Fruit fly (Drosophila melanogaster) whole organism, embryonic: ENCODE data around the gene TRAM.

Source experiments
- Atf-2 ChIP-seq: fragments of 200-800 bp; sonication (Bioruptor generic); optimal IDR thresholded peaks from 2 replicates; lab custom pipeline; 2016; ENCODE audit warnings: missing biosample characterization, missing genetic modification characterization
- Awh ChIP-seq: fragments of 200-800 bp; sonication (Bioruptor generic); IDR thresholded peaks from 2 replicates; pipeline ENCODE4, ENCODE4 v1.3.6; 2022; ENCODE audit warnings: missing biosample characterization, missing genetic modification characterization
- BEAF-32 ChIP-seq: fragments of 200-800 bp; sonication (Bioruptor generic); optimal IDR thresholded peaks from 3 replicates; lab custom pipeline; 2017; ENCODE audit warnings: missing biosample characterization, missing genetic modification characterization, mild to moderate bottlenecking, moderate library complexity, missing genetic modification reagents
- CG10431 ChIP-seq: fragments of 200-800 bp; sonication (Bioruptor generic); optimal IDR thresholded peaks from 3 replicates; lab custom pipeline; 2018; ENCODE audit warnings: missing biosample characterization, mild to moderate bottlenecking, missing genetic modification characterization
- CG11085 ChIP-seq: fragments of 200-800 bp; sonication (Bioruptor generic); IDR thresholded peaks from 2 replicates; pipeline ENCODE4 v1.3.6; 2022; ENCODE audit warnings: missing biosample characterization, missing genetic modification characterization
- CG15696 ChIP-seq: fragments of 200-800 bp; sonication (Bioruptor generic); optimal IDR thresholded peaks from 2 replicates; lab custom pipeline; 2019; ENCODE audit warnings: missing biosample characterization, mild to moderate bottlenecking, missing genetic modification characterization, moderate library complexity
- CG17385 ChIP-seq: fragments of 200-800 bp; sonication (Bioruptor generic); optimal IDR thresholded peaks from 3 replicates; lab custom pipeline; 2018; ENCODE audit warnings: missing biosample characterization, mild to moderate bottlenecking, missing genetic modification characterization
- CG2120 ChIP-seq: fragments of 200-800 bp; sonication (Bioruptor generic); optimal IDR thresholded peaks from 3 replicates; lab custom pipeline; 2016; ENCODE audit warnings: missing biosample characterization, missing genetic modification characterization
- CG33557 ChIP-seq: fragments of 200-800 bp; sonication (Bioruptor generic); optimal IDR thresholded peaks from 2 replicates; lab custom pipeline; 2019; ENCODE audit warnings: missing biosample characterization, mild to moderate bottlenecking, missing genetic modification characterization, moderate library complexity
- CG3726 ChIP-seq: fragments of 200-800 bp; sonication (Bioruptor generic); IDR thresholded peaks from 3 replicates; pipeline ENCODE4, ENCODE4 v1.3.6; 2022; ENCODE audit warnings: missing biosample characterization, missing genetic modification characterization
- CG4282 ChIP-seq: fragments of 200-800 bp; sonication (Bioruptor generic); optimal IDR thresholded peaks from 2 replicates; lab custom pipeline; 2016; ENCODE audit warnings: missing biosample characterization, missing genetic modification characterization
- CG6654 ChIP-seq: fragments of 200-800 bp; sonication (Bioruptor generic); optimal IDR thresholded peaks from 2 replicates; lab custom pipeline; 2017; ENCODE audit warnings: missing biosample characterization, mild to moderate bottlenecking, missing genetic modification characterization
- CG7987 ChIP-seq: fragments of 200-800 bp; sonication (Bioruptor generic); optimal IDR thresholded peaks from 2 replicates; lab custom pipeline; 2018; ENCODE audit warnings: missing biosample characterization, mild to moderate bottlenecking, missing genetic modification characterization, moderate library complexity
- CG8089 ChIP-seq: fragments of 200-800 bp; sonication (Bioruptor generic); optimal IDR thresholded peaks from 3 replicates; lab custom pipeline; 2016; ENCODE audit warnings: missing biosample characterization, missing genetic modification characterization
- CoRest ChIP-seq: fragments of 200-800 bp; sonication (Bioruptor generic); optimal IDR thresholded peaks from 3 replicates; lab custom pipeline; 2018; ENCODE audit warnings: missing biosample characterization, mild to moderate bottlenecking, missing genetic modification characterization, moderate library complexity
- D19B ChIP-seq: fragments of 200-800 bp; sonication (Bioruptor generic); optimal IDR thresholded peaks from 2 replicates; lab custom pipeline; 2017; ENCODE audit warnings: missing biosample characterization, mild to moderate bottlenecking, missing genetic modification characterization
- Dll ChIP-seq: fragments of 200-800 bp; sonication (Bioruptor generic); IDR thresholded peaks from 4 replicates; pipeline ENCODE4 v1.3.6; 2022; ENCODE audit warnings: missing biosample characterization, missing genetic modification characterization; ENCODE audit not compliant: partially characterized antibody
- Dref ChIP-seq: fragments of 200-800 bp; sonication (Bioruptor generic); IDR thresholded peaks from 2 replicates; pipeline ENCODE4 v1.3.6; 2022; ENCODE audit warnings: missing biosample characterization, missing genetic modification characterization
- E2f1 ChIP-seq: fragments of 200-800 bp; sonication (Bioruptor generic); IDR thresholded peaks from 2 replicates; pipeline ENCODE4 v1.3.6; 2022; ENCODE audit warnings: missing biosample characterization, missing genetic modification characterization
- E2f2 ChIP-seq: fragments of 200-800 bp; sonication (Bioruptor generic); IDR thresholded peaks from 2 replicates; pipeline ENCODE4 v1.3.6; 2022; ENCODE audit warnings: missing biosample characterization, missing genetic modification characterization
- HLH4C ChIP-seq: fragments of 200-800 bp; sonication (Bioruptor generic); IDR thresholded peaks from 3 replicates; pipeline ENCODE4 v1.3.6; 2022; ENCODE audit warnings: missing biosample characterization, missing genetic modification characterization; ENCODE audit not compliant: partially characterized antibody
- HmgZ ChIP-seq: fragments of 200-800 bp; sonication (Bioruptor generic); optimal IDR thresholded peaks from 2 replicates; lab custom pipeline; 2018; ENCODE audit warnings: missing biosample characterization, mild to moderate bottlenecking, missing genetic modification characterization
- Hr3 ChIP-seq: fragments of 200-800 bp; sonication (Bioruptor generic); optimal IDR thresholded peaks from 3 replicates; lab custom pipeline; 2016; ENCODE audit warnings: missing biosample characterization, missing genetic modification characterization
- Lhr ChIP-seq: fragments of 200-800 bp; sonication (Bioruptor generic); optimal IDR thresholded peaks from 3 replicates; lab custom pipeline; 2017; ENCODE audit warnings: mild to moderate bottlenecking, missing biosample characterization, missing genetic modification reagents, missing genetic modification characterization
- Max ChIP-seq: fragments of 200-800 bp; sonication (Bioruptor generic); optimal IDR thresholded peaks from 2 replicates; lab custom pipeline; 2016; ENCODE audit warnings: missing biosample characterization, mild to moderate bottlenecking, missing genetic modification characterization
- NK7.1 ChIP-seq: fragments of 200-800 bp; sonication (Bioruptor generic); optimal IDR thresholded peaks from 3 replicates; lab custom pipeline; 2016; ENCODE audit warnings: missing biosample characterization, missing genetic modification characterization
- Oli ChIP-seq: fragments of 200-800 bp; sonication (Bioruptor generic); optimal IDR thresholded peaks from 2 replicates; lab custom pipeline; 2018; ENCODE audit warnings: missing biosample characterization, mild to moderate bottlenecking, missing genetic modification characterization, moderate library complexity
- Six4 ChIP-seq: fragments of 200-800 bp; sonication (Bioruptor generic); optimal IDR thresholded peaks from 2 replicates; lab custom pipeline; 2016; ENCODE audit warnings: missing biosample characterization, missing genetic modification characterization
- Vsx1 ChIP-seq: fragments of 200-800 bp; sonication (Bioruptor generic); optimal IDR thresholded peaks from 2 replicates; lab custom pipeline; 2017; ENCODE audit warnings: missing biosample characterization, mild to moderate bottlenecking, missing genetic modification characterization, missing genetic modification reagents
- ase ChIP-seq: fragments of 200-800 bp; sonication (Bioruptor generic); IDR thresholded peaks from 3 replicates; pipeline ENCODE4 v1.3.6; 2022; ENCODE audit warnings: missing biosample characterization, missing genetic modification characterization
- bbx ChIP-seq: fragments of 200-800 bp; sonication (Bioruptor generic); IDR thresholded peaks from 2 replicates; pipeline ENCODE4 v1.3.6; 2022; ENCODE audit warnings: missing biosample characterization, missing genetic modification characterization; ENCODE audit not compliant: partially characterized antibody
- bsh ChIP-seq, 2 experiments: fragments of 200-800 bp; sonication (Bioruptor generic); optimal IDR thresholded peaks; 2 replicates each; lab custom pipeline; 2017 to 2018; ENCODE audit warnings: mild to moderate bottlenecking in 2 of 2, missing biosample characterization in 2 of 2, missing genetic modification characterization in 2 of 2, moderate library complexity in 1 of 2
- chif ChIP-seq, 2 experiments: fragments of 200-800 bp; sonication (Bioruptor generic); optimal IDR thresholded peaks; 3 replicates each; lab custom pipeline; 2016; ENCODE audit warnings: missing biosample characterization in 2 of 2, missing genetic modification characterization in 2 of 2
- emc ChIP-seq: fragments of 200-800 bp; sonication (Bioruptor generic); optimal IDR thresholded peaks from 2 replicates; lab custom pipeline; 2016; ENCODE audit warnings: missing biosample characterization, missing genetic modification characterization
- hbn ChIP-seq: fragments of 200-800 bp; sonication (Bioruptor generic); IDR thresholded peaks from 2 replicates; pipeline ENCODE4 v1.3.6; 2022; ENCODE audit warnings: missing biosample characterization, missing genetic modification characterization; ENCODE audit not compliant: partially characterized antibody
- jumu ChIP-seq: fragments of 200-800 bp; sonication (Bioruptor generic); optimal IDR thresholded peaks from 3 replicates; lab custom pipeline; 2016; ENCODE audit warnings: missing biosample characterization, missing genetic modification characterization
- odd ChIP-seq: fragments of 200-800 bp; sonication (Bioruptor generic); optimal IDR thresholded peaks from 2 replicates; lab custom pipeline; 2017; ENCODE audit warnings: missing biosample characterization, mild to moderate bottlenecking, missing genetic modification characterization
- onecut ChIP-seq: fragments of 200-800 bp; sonication (Bioruptor generic); IDR thresholded peaks from 2 replicates; pipeline ENCODE4 v1.3.6; 2022; ENCODE audit warnings: missing biosample characterization, missing genetic modification characterization
- pum ChIP-seq: fragments of 200-800 bp; sonication (Bioruptor generic); optimal IDR thresholded peaks from 2 replicates; lab custom pipeline; 2016; ENCODE audit warnings: missing biosample characterization, missing genetic modification characterization
- pzg ChIP-seq: fragments of 200-800 bp; sonication (Bioruptor generic); optimal IDR thresholded peaks from 3 replicates; lab custom pipeline; 2018; ENCODE audit warnings: missing biosample characterization, mild to moderate bottlenecking, missing genetic modification characterization, moderate library complexity
- run ChIP-seq: fragments of 200-800 bp; sonication (Bioruptor generic); optimal IDR thresholded peaks from 3 replicates; lab custom pipeline; 2018; ENCODE audit warnings: missing biosample characterization, mild to moderate bottlenecking, missing genetic modification characterization
- scrt ChIP-seq: fragments of 200-800 bp; sonication (Bioruptor generic); optimal IDR thresholded peaks from 2 replicates; lab custom pipeline; 2018; ENCODE audit warnings: missing biosample characterization, mild to moderate bottlenecking, missing genetic modification characterization, moderate library complexity
- sens-2 ChIP-seq: fragments of 200-800 bp; sonication (Bioruptor generic); IDR thresholded peaks from 2 replicates; pipeline ENCODE4 v1.3.6; 2022; ENCODE audit warnings: missing biosample characterization, missing genetic modification characterization
- slou ChIP-seq: fragments of 200-800 bp; sonication (Bioruptor generic); optimal IDR thresholded peaks from 3 replicates; lab custom pipeline; 2016; ENCODE audit warnings: missing biosample characterization, missing genetic modification characterization
- slp2 ChIP-seq: fragments of 200-800 bp; sonication (Bioruptor generic); optimal IDR thresholded peaks from 2 replicates; lab custom pipeline; 2016; ENCODE audit warnings: missing biosample characterization, missing genetic modification characterization
- sr ChIP-seq: fragments of 200-800 bp; sonication (Bioruptor generic); IDR thresholded peaks from 3 replicates; pipeline ENCODE4 v1.3.6; 2022; ENCODE audit warnings: missing biosample characterization, missing genetic modification characterization
- trh ChIP-seq: fragments of 200-800 bp; sonication (Bioruptor generic); optimal IDR thresholded peaks from 2 replicates; lab custom pipeline; 2016; ENCODE audit warnings: missing biosample characterization, missing genetic modification characterization
- vnd ChIP-seq: fragments of 200-800 bp; sonication (Bioruptor generic); IDR thresholded peaks from 3 replicates; pipeline ENCODE4 v1.3.6; 2022; ENCODE audit warnings: missing biosample characterization, missing genetic modification characterization; ENCODE audit not compliant: partially characterized antibody

The TRAM gene

dm6 chrX:935049-935900 is at the start of gene TRAM (continued):
- TF ChIP-seq CG3726 (GFP tag; lab: Robert Waterston, UW): peak; percentile 99
- TF ChIP-seq Max (GFP tag; lab: Kevin White, UChicago): peak; percentile 93
- peak; percentile 96 for TF ChIP-seq CG15696 (tag; lab: Kevin White, UChicago)
- peak; percentile 98 for TF ChIP-seq Six4 (GFP tag; lab: Kevin White, UChicago)
- TF ChIP-seq jumu (GFP tag; lab: Kevin White, UChicago): peak; percentile 99
- TF ChIP-seq NK7.1 (GFP tag; lab: Kevin White, UChicago): peak; percentile 96
- peak; percentile 98 for TF ChIP-seq Oli (tag; lab: Kevin White, UChicago)
- TF ChIP-seq scrt (GFP tag; lab: Kevin White, UChicago): peak; percentile 94
- TF ChIP-seq trh (GFP tag; lab: Kevin White, UChicago): peak; percentile 94
- peak; percentile 92 for TF ChIP-seq D19B (GFP tag; lab: Kevin White, UChicago)
- TF ChIP-seq Hr3 (GFP tag; lab: Kevin White, UChicago): peak; percentile 97
- peak; percentile 98 for TF ChIP-seq E2f1 (GFP tag; lab: Robert Waterston, UW)
- TF ChIP-seq bbx (GFP tag; lab: Robert Waterston, UW): peak; percentile 79
- TF ChIP-seq sens-2 (GFP tag; lab: Robert Waterston, UW): peak; percentile 99
- TF ChIP-seq CG4282 (GFP tag; lab: Kevin White, UChicago): peak; percentile 95
- TF ChIP-seq BEAF-32: peak; percentile 87
- TF ChIP-seq vnd (GFP tag; lab: Robert Waterston, UW): peak; percentile 69; the same call in 2 of the 3 replicates
- peak; percentile 99 for TF ChIP-seq ase (GFP tag; lab: Robert Waterston, UW)
- peak; percentile 97 for TF ChIP-seq onecut (GFP tag; lab: Robert Waterston, UW)
- TF ChIP-seq CoRest (tag; lab: Kevin White, UChicago): peak; percentile 98
- peak; percentile 89 for TF ChIP-seq run (tag; lab: Kevin White, UChicago)
- TF ChIP-seq Atf-2: peak; percentile 97
- peak; percentile 98 for TF ChIP-seq CG33557 (GFP tag; lab: Kevin White, UChicago)
- TF ChIP-seq Dll: peak; percentile 82
- TF ChIP-seq odd (GFP tag; lab: Kevin White, UChicago): peak; percentile 96
- peak; percentile 99 for TF ChIP-seq CG11085 (GFP tag; lab: Robert Waterston, UW)
- TF ChIP-seq bsh (GFP tag; optimal IDR thresholded peaks at IDR 0.05; lab: Kevin White, UChicago): peak; percentile 94 to 98
- peak; percentile 90 for TF ChIP-seq slou
- peak; percentile 89 for TF ChIP-seq pzg (GFP tag; lab: Kevin White, UChicago)
- TF ChIP-seq Vsx1 (GFP tag; lab: Kevin White, UChicago): peak; percentile 94
- peak; percentile 99 for TF ChIP-seq Awh
- peak; percentile 98 for TF ChIP-seq slp2 (GFP tag; lab: Kevin White, UChicago)
- peak; percentile 94 for TF ChIP-seq CG7987 (GFP tag; lab: Kevin White, UChicago)
- TF ChIP-seq sr (GFP tag; lab: Robert Waterston, UW): peak; percentile 97
- peak; percentile 69 for TF ChIP-seq hbn (GFP tag; lab: Robert Waterston, UW)
- TF ChIP-seq Dref (GFP tag; lab: Robert Waterston, UW): peak; percentile 49; the same call in 1 of the 2 replicates
- peak; percentile 99 for TF ChIP-seq HmgZ (tag; lab: Kevin White, UChicago)
- TF ChIP-seq CG6654 (GFP tag; lab: Kevin White, UChicago): peak; percentile 91
- peak; percentile 99 for TF ChIP-seq CG2120 (GFP tag; lab: Kevin White, UChicago)
- TF ChIP-seq CG8089 (GFP tag; lab: Kevin White, UChicago): peak; percentile 98
- peak; percentile 96 for TF ChIP-seq CG17385 (GFP tag; lab: Kevin White, UChicago)
- peak; percentile 62 for TF ChIP-seq HLH4C
- TF ChIP-seq E2f2 (GFP tag; lab: Robert Waterston, UW): peak; percentile 96
- TF ChIP-seq chif (GFP tag; optimal IDR thresholded peaks at IDR 0.05; lab: Kevin White, UChicago): peak; percentile 98 to 99
- peak; percentile 98 for TF ChIP-seq pum (GFP tag; lab: Kevin White, UChicago)
- peak; percentile 95 for TF ChIP-seq emc
- peak; percentile 96 for TF ChIP-seq CG10431
- peak; percentile 98 for TF ChIP-seq Lhr (GFP tag; lab: Kevin White, UChicago)
